Fruit fly (Drosophila melanogaster): ENCODE data around the gene CG7255.

dm6 chr3L:15257154-15257553 is 46.9 kb upstream of the CG7255 start:
- no peak for TF ChIP-seq ttk (optimal IDR thresholded peaks at IDR 0.05)
- no peak for TF ChIP-seq psq (optimal IDR thresholded peaks at IDR 0.05)
- no peak for TF ChIP-seq h (optimal IDR thresholded peaks at IDR 0.05)
- no peak for TF ChIP-seq Sin3A (optimal IDR thresholded peaks at IDR 0.05)
- no peak for TF ChIP-seq Myc (optimal IDR thresholded peaks at IDR 0.05)

All from Kc167 (cell line).